Worm (Caenorhabditis elegans) whole organism, midembryonic: ENCODE results near the gene F57C7.4.

Experiments
- T22C8.4 ChIP-seq: fragments of 200-800 bp; sonication (Bioruptor generic); IDR thresholded peaks from 2 replicates; pipeline ENCODE4 v1.3.6; 2022; ENCODE audit warnings: missing genetic modification characterization, missing compliant biosample characterization
- cog-1 ChIP-seq: sonication (generic microtip); optimal IDR thresholded peaks from 2 replicates; lab custom pipeline; 2016; ENCODE audit warnings: missing genetic modification characterization, missing compliant biosample characterization
- flt-1 ChIP-seq: fragments of 200-800 bp; sonication (Bioruptor generic); IDR thresholded peaks from 2 replicates; pipeline ENCODE4 v1.3.6; 2022; ENCODE audit warnings: missing genetic modification characterization, missing compliant biosample characterization
- klf-2 ChIP-seq: fragments of 200-800 bp; sonication (Bioruptor generic); conservative IDR thresholded peaks from 2 replicates; pipeline ENCODE4 v1.3.6; 2022; ENCODE audit warnings: missing genetic modification reagents, missing genetic modification characterization, missing compliant biosample characterization
- med-1 ChIP-seq: sonication (generic microtip); optimal IDR thresholded peaks from 2 replicates; lab custom pipeline; 2017; ENCODE audit warnings: missing genetic modification characterization, mild to moderate bottlenecking, missing compliant biosample characterization, antibody characterized with exemption, missing genetic modification reagents; ENCODE audit not compliant: insufficient read depth
- ref-1 ChIP-seq: fragments of 200-800 bp; sonication (Bioruptor generic); conservative IDR thresholded peaks from 2 replicates; pipeline ENCODE4 v1.3.6; 2022; ENCODE audit warnings: missing genetic modification reagents, missing genetic modification characterization, missing compliant biosample characterization
- tab-1 ChIP-seq: fragments of 200-800 bp; sonication (Bioruptor generic); IDR thresholded peaks from 2 replicates; pipeline ENCODE4 v1.3.6; 2022; ENCODE audit warnings: missing genetic modification characterization, missing compliant biosample characterization
- ztf-23 ChIP-seq: fragments of 200-800 bp; sonication (Bioruptor generic); IDR thresholded peaks from 2 replicates; pipeline ENCODE4 v1.3.6; 2022; ENCODE audit warnings: missing genetic modification reagents, missing genetic modification characterization, missing compliant biosample characterization
- ztf-29 ChIP-seq: fragments of 200-800 bp; sonication (Bioruptor generic); IDR thresholded peaks from 2 replicates; pipeline ENCODE4 v1.3.6; 2022; ENCODE audit warnings: missing genetic modification reagents, missing genetic modification characterization, missing compliant biosample characterization

The F57C7.4 gene

DNA sequence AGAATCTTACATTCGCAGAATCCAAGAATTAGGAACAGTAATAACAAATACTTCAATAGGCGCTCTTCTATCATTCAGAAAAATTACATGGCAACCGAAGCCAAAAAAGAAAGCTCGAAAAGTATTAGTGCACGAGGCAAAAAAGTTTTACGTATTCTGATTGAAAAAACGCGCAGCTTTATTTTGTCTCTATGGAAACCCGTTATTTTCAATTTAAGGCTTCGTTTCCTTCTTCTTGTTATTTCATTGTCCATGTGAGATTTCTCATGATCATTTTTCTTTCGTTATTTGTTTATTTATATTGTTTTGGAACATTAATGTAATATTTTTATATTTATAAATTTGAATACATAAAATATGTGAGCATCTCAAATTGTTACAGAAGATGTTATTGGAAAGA, at the start of gene F57C7.4:
TSS of gene F57C7.4 (minus strand) at position 101 of the 400 bp plus-strand sequence.
- no peak for TF ChIP-seq cog-1
- TF ChIP-seq tab-1 (GFP tag; lab: Robert Waterston, UW) = no peak
- no peak for TF ChIP-seq med-1
- no peak for TF ChIP-seq T22C8.4 (GFP tag; lab: Robert Waterston, UW)
- no peak for TF ChIP-seq ztf-23 (GFP tag; lab: Robert Waterston, UW)
- no peak for TF ChIP-seq ztf-29 (GFP tag; lab: Robert Waterston, UW)

DNA sequence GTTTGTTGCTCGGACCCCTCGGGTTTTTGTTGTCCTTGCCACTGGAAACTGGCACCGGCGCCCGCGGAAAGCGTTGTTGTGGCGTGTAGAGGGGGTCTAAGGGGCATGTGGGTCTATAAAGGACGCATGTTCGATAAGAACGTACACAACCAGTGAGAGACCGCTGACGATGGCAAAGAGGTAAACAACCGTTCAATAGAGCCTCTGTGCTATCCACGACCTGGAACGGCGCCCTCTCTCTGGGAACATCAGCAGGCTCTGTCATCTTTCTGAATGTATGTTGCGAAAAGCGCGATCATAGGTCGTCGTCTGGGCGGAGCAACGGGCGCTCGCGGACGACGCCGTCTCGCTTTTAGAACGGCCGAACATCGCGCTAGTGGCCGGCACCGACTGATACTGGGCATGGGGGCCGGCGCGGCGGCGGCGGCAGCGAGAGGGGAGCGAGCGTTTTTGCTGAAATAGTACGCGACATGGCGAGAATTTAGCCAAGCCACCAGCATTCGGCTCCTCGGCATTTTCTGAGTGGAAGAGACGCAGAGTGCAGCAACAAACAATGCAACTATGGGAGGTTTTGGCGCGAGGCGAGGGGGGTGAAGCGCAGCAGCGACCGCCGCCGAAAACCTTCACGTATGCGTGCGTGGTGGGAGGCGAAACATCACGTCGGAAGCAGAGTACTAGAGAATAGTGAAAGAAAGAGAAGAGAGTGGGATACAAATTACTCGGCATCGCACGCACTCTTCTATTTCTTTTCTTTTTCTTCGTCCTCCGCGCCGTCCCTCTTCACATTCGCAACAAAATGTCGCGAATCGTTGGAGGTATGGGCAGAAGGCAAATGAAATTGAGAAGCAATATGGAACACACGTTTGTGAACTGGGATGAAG, 47.9 kb upstream of the F57C7.4 start:
- TF ChIP-seq ztf-29 (GFP tag; lab: Robert Waterston, UW) (no peak), tab-1 (GFP tag; lab: Robert Waterston, UW) (peak; percentile 63; the same call in 1 of the 2 replicates), cog-1 (peak; percentile 69), T22C8.4 (GFP tag; lab: Robert Waterston, UW) (no peak), med-1 (no peak), ref-1 (GFP tag; lab: Robert Waterston, UW) (no peak), klf-2 (GFP tag; lab: Robert Waterston, UW) (no peak)

DNA sequence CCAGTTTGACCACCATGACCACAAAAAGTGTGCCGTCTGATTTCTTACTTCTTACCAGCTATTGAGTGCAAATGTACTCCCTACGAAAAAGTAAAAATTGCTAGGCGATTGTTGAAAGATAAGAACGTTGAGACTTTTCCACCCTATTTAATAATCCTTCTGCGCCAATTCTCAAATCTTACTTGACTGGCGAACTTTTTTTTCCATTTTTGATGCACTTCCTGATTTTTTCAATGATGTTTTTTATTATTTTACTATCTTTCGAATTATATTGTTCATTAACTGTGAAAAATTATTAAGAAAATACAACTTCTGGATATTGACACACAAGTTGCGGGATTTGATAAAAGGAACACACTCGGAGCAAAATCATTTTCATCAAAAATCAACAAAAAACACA, 46.2 kb upstream of the F57C7.4 start, which contains the start of gene daf-12:
TSS of gene daf-12 (plus strand) at position 301 of the 400 bp plus-strand sequence.
- no peak for TF ChIP-seq med-1
- no peak for TF ChIP-seq cog-1
- no peak for TF ChIP-seq T22C8.4 (GFP tag; lab: Robert Waterston, UW)
- TF ChIP-seq ztf-29 (GFP tag; lab: Robert Waterston, UW) = no peak
- no peak for TF ChIP-seq flt-1 (GFP tag; lab: Robert Waterston, UW)
- TF ChIP-seq ztf-23 (GFP tag; lab: Robert Waterston, UW) = no peak
- TF ChIP-seq tab-1 (GFP tag; lab: Robert Waterston, UW) = no peak
- TF ChIP-seq ref-1 (GFP tag; lab: Robert Waterston, UW) = no peak

DNA sequence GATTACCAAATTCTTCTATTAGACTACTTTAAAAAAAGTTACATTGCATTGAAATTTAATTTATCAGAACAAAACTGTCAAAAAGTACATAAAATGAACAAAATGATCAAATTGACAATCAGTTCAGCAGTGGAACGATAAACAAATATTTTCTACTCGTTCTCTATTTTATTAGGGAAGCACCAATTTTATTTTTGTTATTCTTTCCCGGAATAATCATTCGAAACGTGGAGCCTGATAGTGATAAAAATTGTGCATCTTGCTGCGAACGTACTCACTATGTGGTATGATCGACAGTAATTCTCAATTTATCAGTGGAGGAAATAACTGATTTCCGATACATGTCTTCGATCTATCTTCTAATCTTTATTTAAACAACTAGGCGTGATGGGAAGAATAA, 42.5 kb upstream of the F57C7.4 start:
- no peak for TF ChIP-seq med-1
- TF ChIP-seq ref-1 (GFP tag; lab: Robert Waterston, UW) = no peak
- no peak for TF ChIP-seq ztf-23 (GFP tag; lab: Robert Waterston, UW)
- TF ChIP-seq flt-1 (GFP tag; lab: Robert Waterston, UW) = no peak
- no peak for TF ChIP-seq ztf-29 (GFP tag; lab: Robert Waterston, UW)
- no peak for TF ChIP-seq T22C8.4 (GFP tag; lab: Robert Waterston, UW)
- no peak for TF ChIP-seq cog-1
- no peak for TF ChIP-seq klf-2 (GFP tag; lab: Robert Waterston, UW)

DNA sequence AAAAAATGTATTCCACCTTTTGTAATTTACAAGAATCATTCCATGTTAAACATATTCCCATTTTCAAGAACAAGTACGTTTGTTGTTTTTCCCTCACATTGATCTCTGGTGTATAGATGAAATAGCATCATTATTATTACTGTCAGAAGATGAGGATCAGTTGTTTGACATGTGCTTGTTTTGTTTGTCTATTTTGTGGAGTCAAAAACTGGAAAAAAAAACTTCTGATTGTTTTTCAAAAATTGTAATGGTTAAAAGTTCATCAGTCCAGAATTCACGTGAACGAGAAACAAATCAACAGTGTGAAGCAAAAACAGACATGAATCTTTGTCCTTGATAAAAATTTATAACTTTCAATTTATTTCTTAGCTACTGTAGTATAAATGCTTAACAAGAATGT, 41.6 kb upstream of the F57C7.4 start:
- TF ChIP-seq cog-1 (no peak), med-1 (no peak), ztf-23 (GFP tag; lab: Robert Waterston, UW) (no peak), T22C8.4 (GFP tag; lab: Robert Waterston, UW) (no peak), flt-1 (GFP tag; lab: Robert Waterston, UW) (no peak), ztf-29 (GFP tag; lab: Robert Waterston, UW) (no peak), tab-1 (GFP tag; lab: Robert Waterston, UW) (no peak), ref-1 (GFP tag; lab: Robert Waterston, UW) (no peak)

DNA sequence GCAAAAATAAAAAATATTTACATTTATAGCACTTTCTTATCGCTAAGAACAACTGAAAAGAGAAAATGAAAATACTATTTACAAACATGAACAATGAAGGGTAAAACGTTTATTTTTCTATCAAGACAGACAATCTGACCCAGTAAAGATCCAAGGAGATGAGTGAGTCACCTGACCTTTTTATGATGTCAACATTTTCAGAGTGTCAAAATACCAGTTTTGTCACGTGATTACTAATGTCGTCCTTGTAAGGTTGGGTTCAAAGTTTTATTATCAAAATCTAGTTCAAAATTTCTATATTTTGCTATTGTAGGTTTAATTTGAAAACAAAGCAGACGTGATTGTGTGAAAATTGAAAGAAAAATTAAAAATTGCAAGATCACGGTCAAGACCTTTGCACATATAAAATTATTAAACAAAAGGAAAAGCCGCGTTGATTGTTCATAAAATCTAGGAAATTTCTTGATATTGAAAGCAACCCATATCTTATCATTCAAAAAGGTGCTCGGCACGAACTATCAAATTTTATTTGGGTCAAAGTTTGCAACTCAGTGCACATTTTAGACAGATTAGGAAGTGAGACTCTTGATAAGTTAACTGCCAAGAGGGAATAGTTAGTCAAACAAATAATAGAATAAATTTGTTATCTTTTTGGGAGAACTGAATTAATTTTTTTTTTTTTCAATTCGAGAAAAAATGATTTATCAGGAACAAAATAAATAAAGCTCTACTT, 40.9 kb upstream of the F57C7.4 start:
- TF ChIP-seq med-1 = no peak
- TF ChIP-seq ztf-23 (GFP tag; lab: Robert Waterston, UW) = no peak
- no peak for TF ChIP-seq T22C8.4 (GFP tag; lab: Robert Waterston, UW)
- TF ChIP-seq cog-1 = no peak
- no peak for TF ChIP-seq ztf-29 (GFP tag; lab: Robert Waterston, UW)
- no peak for TF ChIP-seq klf-2 (GFP tag; lab: Robert Waterston, UW)
- no peak for TF ChIP-seq ref-1 (GFP tag; lab: Robert Waterston, UW)

DNA sequence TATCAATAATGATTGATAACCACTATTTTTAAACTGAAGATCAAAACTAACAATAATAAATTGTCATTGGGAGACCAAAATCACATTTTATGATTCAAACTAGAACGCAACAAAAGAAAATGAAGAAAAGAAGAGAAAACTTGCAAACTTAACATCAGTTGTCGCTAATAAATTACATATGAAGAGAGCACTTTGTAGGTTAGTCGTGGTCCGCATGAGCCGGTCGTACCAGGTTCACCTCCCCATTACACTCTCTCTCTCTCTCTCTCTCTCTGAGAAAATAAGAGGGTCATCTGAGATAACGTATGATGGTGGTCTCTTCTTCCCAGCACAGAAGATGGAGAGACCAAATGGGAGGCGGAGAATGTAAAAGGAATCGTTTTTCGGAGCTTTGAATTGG, 39.8 kb upstream of the F57C7.4 start:
- no peak for TF ChIP-seq ztf-23 (GFP tag; lab: Robert Waterston, UW)
- no peak for TF ChIP-seq cog-1
- no peak for TF ChIP-seq ref-1 (GFP tag; lab: Robert Waterston, UW)
- TF ChIP-seq flt-1 (GFP tag; lab: Robert Waterston, UW) = no peak
- no peak for TF ChIP-seq tab-1 (GFP tag; lab: Robert Waterston, UW)
- no peak for TF ChIP-seq T22C8.4 (GFP tag; lab: Robert Waterston, UW)
- no peak for TF ChIP-seq ztf-29 (GFP tag; lab: Robert Waterston, UW)
- no peak for TF ChIP-seq klf-2 (GFP tag; lab: Robert Waterston, UW)
- TF ChIP-seq med-1 = no peak

DNA sequence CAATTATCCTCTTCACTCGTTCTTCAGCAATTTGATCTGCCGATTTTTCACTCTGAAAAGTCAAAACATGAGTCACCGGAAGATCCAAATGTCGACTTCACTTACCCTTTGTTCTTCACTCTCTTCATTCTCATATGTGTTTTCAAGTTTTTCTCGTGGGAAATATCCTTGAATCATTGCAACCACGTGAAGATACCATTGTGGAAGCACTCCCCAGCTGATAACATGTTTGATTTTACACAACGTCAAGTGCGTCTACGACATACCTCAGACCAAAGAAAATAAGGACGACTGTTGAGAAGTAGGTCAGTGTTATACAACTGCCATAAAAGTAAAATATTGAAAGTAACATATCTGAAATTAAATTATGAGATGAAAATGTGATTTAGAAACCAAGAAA, 39.1 kb upstream of the F57C7.4 start, which contains the start of gene M79.2:
TSS of gene M79.2 (minus strand) at position 354 of the 400 bp plus-strand sequence.
- TF ChIP-seq med-1 = no peak
- no peak for TF ChIP-seq tab-1 (GFP tag; lab: Robert Waterston, UW)
- TF ChIP-seq flt-1 (GFP tag; lab: Robert Waterston, UW) = no peak
- no peak for TF ChIP-seq ztf-29 (GFP tag; lab: Robert Waterston, UW)
- no peak for TF ChIP-seq ref-1 (GFP tag; lab: Robert Waterston, UW)
- no peak for TF ChIP-seq klf-2 (GFP tag; lab: Robert Waterston, UW)

DNA sequence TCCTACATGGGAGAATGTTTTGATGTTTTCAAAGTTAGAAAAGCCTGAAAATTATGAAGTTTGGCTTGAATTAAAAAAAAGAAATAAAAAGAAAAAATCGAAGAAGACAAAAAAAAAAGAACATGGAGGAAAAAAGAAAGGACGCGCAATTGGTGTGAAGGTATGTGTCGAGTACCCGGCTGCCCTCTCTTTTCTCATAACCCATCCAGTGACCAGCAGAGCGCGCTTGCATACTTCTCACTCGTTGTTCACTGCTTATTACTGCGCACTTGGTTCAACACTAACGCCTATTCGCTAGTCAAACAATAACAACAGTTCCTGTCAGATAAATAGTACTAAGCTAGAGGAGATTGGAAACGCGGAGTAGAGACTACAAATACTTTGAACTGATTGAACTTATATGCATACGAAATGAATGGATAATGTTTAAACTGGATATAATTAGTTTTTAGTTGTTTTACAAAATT, 34.8 kb upstream of the F57C7.4 start, which contains the start of gene abl-1:
TSS of gene abl-1 (minus strand) at position 51 of the 467 bp plus-strand sequence.
- no peak for TF ChIP-seq T22C8.4 (GFP tag; lab: Robert Waterston, UW)
- TF ChIP-seq tab-1 (GFP tag; lab: Robert Waterston, UW) = no peak
- TF ChIP-seq klf-2 (GFP tag; lab: Robert Waterston, UW) = no peak
- no peak for TF ChIP-seq med-1
- no peak for TF ChIP-seq ztf-29 (GFP tag; lab: Robert Waterston, UW)
- TF ChIP-seq ref-1 (GFP tag; lab: Robert Waterston, UW) = no peak
- TF ChIP-seq ztf-23 (GFP tag; lab: Robert Waterston, UW) = no peak
- TF ChIP-seq cog-1 = no peak
- no peak for TF ChIP-seq flt-1 (GFP tag; lab: Robert Waterston, UW)
